Fruit fly (Drosophila melanogaster): ENCODE data around the gene CG4267.
A peak's percentile ranks its signal among the peaks of the same experiment; 100 is the strongest.

Gene CG4267

DNA sequence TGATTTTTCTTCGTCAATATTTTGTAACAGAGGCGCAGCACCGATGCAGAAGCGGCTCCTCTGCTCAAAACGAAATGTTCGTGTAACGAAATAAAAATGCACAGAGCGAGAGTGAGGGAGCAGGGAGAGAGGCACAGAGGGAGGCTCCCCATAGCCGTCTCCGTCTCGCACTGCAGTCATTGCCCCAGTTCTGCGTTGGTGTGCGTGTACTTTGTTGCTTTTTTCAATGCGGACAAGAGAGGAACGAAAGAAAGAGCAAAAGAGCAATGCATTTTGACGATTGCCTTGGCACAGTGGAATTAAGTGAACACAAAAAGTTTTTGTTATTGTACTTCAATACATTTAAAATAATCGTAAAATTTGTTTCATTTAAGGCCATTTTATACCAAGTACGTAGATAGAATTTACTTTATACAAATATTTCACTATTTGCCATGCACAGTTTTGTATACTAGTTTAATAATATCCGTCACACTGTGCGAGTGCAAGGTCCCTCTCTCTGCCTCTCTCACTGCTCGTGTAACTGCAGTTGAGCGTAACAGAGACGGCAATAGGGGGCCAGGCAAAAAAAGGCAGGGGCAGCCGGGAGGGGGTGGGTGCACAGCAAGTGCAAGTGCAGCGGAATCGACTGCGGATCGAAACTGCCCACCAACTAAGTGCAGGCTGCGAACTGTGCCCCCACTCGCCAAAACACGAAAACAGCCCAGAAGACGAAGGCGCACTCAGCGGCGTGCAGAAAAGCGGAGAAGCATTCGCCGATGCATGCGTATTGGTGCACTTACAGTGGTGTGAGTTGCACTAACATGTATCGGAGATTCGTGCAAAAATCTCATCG, 39.9 kb upstream of the CG4267 start:
- no peak for TF ChIP-seq psq (optimal IDR thresholded peaks at IDR 0.05)
- peak; percentile 29 for TF ChIP-seq Dll (optimal IDR thresholded peaks at IDR 0.05)
- TF ChIP-seq EcR (GFP tag; optimal IDR thresholded peaks at IDR 0.05) = peak; percentile 98

DNA sequence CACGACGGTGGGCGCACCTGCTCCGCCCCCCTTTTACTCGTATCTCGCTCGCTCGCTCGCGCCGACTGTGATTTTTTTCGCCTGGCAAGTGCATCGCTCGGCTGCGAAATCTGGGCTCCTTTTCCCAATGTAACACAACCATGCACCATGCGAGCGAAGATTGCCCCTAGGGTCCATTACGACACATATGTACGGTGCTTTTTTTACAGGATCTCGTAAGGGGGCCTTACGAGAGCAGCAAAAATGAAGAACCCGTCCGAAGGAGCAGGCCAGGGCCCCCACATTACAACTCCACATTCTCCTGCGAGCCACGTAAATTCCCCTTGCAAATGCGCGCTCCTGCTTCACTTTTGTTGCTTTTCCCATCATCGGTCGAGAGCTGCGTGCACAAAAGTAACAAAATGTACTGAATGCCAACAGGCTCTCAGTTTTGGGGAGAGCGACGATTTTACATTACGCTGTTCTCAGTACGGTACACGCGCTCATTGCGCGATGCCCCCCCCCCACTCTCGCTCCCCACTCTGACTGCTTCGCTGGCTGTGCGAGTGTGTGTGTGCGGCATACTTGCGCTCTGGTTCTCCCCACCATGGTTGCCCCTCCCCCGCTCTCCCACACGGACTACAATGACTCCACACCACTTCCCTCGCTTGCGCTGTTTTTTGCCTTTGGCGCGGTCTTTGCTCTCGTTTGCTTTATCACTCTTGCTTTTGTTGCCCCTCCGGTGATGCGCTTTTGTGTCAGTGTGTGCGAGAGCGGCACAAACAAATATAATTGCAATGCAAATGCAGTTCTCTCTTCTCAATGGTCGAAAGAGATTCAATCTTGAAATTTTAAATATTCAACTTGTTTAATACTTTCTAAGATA, 39.1 kb upstream of the CG4267 start:
- no peak for TF ChIP-seq Dll (optimal IDR thresholded peaks at IDR 0.05)
- no peak for TF ChIP-seq usp (GFP tag; optimal IDR thresholded peaks at IDR 0.05)
- no peak for TF ChIP-seq pan (optimal IDR thresholded peaks at IDR 0.05)
- TF ChIP-seq EcR (GFP tag; optimal IDR thresholded peaks at IDR 0.05) = peak; percentile 98 to 99
- TF ChIP-seq psq (optimal IDR thresholded peaks at IDR 0.05) = no peak
- TF ChIP-seq CG8478 (optimal IDR thresholded peaks at IDR 0.05) = no peak

DNA sequence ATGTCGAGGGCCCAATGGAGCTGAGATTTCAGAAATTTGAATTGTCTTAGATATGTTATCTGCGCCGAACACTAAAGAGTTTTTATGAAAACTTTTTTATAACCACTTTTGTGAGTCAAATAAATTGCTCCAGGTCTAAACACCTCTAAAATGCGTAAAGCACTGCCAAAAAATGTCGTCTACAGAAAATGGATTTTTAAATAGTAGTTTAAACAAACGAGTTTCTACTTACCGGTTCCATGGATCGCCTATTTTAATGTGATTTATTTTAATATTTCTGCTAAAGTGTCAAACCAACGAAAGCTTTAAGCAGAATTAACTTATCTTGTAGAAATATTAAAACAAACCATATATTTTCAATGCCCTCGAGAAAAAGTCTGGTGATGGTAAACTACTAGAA, 36.1 kb upstream of the CG4267 start, which contains the start of gene CG31668:
Gene CG31668 (minus strand): TSS at position 101 of the 400 bp plus-strand sequence.
- TF ChIP-seq EcR (GFP tag; optimal IDR thresholded peaks at IDR 0.05) (no peak), psq (optimal IDR thresholded peaks at IDR 0.05) (no peak), usp (GFP tag; optimal IDR thresholded peaks at IDR 0.05) (no peak), pan (optimal IDR thresholded peaks at IDR 0.05) (no peak)

DNA sequence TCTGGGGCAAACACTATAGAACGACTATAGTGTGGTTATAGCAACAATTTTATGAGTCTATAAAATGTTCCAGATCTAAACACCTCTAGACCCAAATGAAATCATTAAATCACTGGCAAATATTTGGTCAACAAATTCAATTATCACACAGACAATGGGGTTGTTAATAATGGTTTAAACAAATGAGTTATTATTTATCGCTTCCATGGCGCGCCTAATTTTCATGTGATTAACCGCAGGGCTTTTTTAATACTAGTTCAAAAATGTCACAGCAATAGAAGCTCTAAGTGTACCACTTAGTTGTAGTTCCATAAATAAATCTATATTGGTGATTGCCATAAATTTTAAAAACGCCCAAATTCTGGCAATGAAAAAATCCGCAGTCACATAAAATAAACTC, 33.2 kb upstream of the CG4267 start, which contains the start of gene CG33124:
Gene CG33124 (minus strand): TSS at position 101 of the 400 bp plus-strand sequence.
- no peak for TF ChIP-seq psq (optimal IDR thresholded peaks at IDR 0.05)
- TF ChIP-seq usp (GFP tag; optimal IDR thresholded peaks at IDR 0.05) = no peak
- TF ChIP-seq Dll (optimal IDR thresholded peaks at IDR 0.05) = no peak
- no peak for TF ChIP-seq CG8478 (optimal IDR thresholded peaks at IDR 0.05)
- TF ChIP-seq pan (optimal IDR thresholded peaks at IDR 0.05) = no peak
- no peak for TF ChIP-seq EcR (GFP tag; optimal IDR thresholded peaks at IDR 0.05)

DNA sequence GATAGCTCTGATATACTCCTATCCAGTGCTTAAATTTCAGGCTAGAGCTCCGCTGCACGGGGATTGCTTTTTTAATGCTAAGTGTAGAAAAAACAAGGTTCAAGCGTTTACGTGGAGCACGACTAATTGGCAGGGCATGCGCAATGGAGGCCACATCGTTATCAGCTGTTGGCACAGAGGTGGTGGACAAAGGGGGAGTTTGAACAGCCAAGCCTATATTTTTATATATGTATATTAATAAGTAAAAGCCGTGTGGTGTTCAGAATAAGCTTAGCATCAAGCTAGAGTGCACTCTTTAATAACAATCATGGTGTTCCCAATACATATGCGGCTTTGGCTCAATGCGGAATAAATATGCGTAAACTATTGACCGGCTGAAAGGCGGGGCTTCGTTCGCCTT, 29.7 kb upstream of the CG4267 start, which contains the start of gene CG15385:
Gene CG15385 (minus strand): TSS at position 94 of the 400 bp plus-strand sequence.
- TF ChIP-seq psq (optimal IDR thresholded peaks at IDR 0.05) = no peak
- no peak for TF ChIP-seq EcR (GFP tag; optimal IDR thresholded peaks at IDR 0.05)
- TF ChIP-seq Dll (optimal IDR thresholded peaks at IDR 0.05) = no peak
- no peak for TF ChIP-seq usp (GFP tag; optimal IDR thresholded peaks at IDR 0.05)
- TF ChIP-seq CG8478 (optimal IDR thresholded peaks at IDR 0.05) = no peak
- no peak for TF ChIP-seq pan (optimal IDR thresholded peaks at IDR 0.05)

DNA sequence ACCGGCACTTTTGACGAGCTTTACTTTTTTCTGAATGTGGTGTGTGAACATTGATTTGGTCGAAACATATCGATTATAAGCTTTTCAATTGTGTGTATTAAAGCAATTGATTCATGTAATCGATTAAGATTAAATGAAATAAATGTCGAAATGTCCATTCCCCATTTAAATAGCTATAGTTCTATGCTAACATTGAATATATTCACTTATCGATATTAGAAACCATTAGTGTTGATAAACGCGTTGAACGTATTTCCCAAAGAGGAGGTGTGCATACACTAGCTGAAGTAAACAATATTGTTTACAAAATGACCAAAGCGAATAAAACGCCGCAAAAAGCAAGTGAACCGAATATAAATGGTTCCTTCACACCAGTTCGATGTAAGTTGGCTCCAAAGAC, 28.2 kb upstream of the CG4267 start, which contains the start of the genes Uch and CG34174:
Gene Uch (minus strand): TSS at position 208 of the 400 bp plus-strand sequence.
Gene CG34174 (plus strand): TSS at position 263 of the 400 bp plus-strand sequence.
- no peak for TF ChIP-seq psq (optimal IDR thresholded peaks at IDR 0.05)

DNA sequence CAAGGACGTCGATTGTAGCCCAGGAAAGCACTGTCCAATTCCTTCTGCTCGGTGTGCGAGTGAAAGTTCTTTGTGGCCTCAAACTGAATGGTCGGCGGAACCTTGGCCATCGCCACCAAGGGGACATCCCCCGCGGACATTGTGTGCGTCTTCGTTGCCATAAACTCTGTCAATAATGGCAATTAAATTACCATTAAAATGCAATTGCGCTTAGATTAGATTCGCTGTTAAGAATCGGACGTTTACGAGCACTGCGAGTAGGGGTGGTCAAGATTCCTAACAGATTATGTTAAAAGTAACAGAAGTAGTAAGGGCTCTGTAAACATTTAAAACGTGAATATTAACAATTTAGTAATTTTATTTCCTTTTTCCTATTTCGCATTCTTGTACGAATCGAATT, 26.1 kb upstream of the CG4267 start, which contains the start of gene daed:
Gene daed (minus strand): TSS at position 247 of the 400 bp plus-strand sequence.
- no peak for TF ChIP-seq usp (GFP tag; optimal IDR thresholded peaks at IDR 0.05)
- TF ChIP-seq CG8478 (optimal IDR thresholded peaks at IDR 0.05) = no peak
- no peak for TF ChIP-seq psq (optimal IDR thresholded peaks at IDR 0.05)
- TF ChIP-seq Dll (optimal IDR thresholded peaks at IDR 0.05) = no peak
- TF ChIP-seq EcR (GFP tag; optimal IDR thresholded peaks at IDR 0.05) = no peak
- no peak for TF ChIP-seq pan (optimal IDR thresholded peaks at IDR 0.05)

DNA sequence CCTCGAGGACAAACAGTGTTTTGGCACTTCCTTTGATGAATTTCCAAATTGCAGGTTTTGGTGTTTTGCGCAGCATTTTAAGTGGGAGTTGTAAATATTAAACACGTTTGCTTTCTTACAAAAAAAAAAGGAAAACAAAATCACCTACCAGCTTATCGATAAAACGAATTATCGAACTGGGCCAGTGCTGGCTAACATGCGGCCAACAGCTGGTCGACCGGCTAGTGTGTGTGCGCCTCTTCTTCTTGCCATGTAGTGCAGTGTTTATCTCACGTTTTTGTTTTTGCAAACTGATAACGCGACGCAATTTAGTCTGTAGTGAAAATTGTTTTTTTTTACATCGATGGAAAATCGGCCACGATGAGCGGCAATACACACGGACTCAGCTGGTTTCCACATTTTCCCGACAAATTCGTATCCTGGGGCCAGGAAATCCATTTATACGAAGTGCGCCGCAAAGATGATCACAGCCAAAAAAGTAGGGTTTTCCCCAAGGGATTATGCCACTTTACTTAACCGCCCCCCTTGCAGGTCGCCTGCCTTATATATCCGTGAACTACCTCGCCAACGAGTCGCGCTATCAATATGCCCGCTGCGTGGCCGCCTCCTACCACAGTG, 25.0 kb upstream of the CG4267 start, which contains the start of the genes CG15386, CG42371 and mio:
Gene CG15386 (minus strand): TSS at position 180 of the 618 bp plus-strand sequence.
Gene CG42371 (minus strand): TSS at position 180 of the 618 bp plus-strand sequence.
Gene mio (plus strand): TSS at position 224 of the 618 bp plus-strand sequence.
- TF ChIP-seq usp (GFP tag; optimal IDR thresholded peaks at IDR 0.05) = no peak
- TF ChIP-seq psq (optimal IDR thresholded peaks at IDR 0.05) = no peak
- TF ChIP-seq CG8478 (optimal IDR thresholded peaks at IDR 0.05) = no peak
- no peak for TF ChIP-seq pan (optimal IDR thresholded peaks at IDR 0.05)
- no peak for TF ChIP-seq EcR (GFP tag; optimal IDR thresholded peaks at IDR 0.05)
- TF ChIP-seq Dll (optimal IDR thresholded peaks at IDR 0.05) = no peak

DNA sequence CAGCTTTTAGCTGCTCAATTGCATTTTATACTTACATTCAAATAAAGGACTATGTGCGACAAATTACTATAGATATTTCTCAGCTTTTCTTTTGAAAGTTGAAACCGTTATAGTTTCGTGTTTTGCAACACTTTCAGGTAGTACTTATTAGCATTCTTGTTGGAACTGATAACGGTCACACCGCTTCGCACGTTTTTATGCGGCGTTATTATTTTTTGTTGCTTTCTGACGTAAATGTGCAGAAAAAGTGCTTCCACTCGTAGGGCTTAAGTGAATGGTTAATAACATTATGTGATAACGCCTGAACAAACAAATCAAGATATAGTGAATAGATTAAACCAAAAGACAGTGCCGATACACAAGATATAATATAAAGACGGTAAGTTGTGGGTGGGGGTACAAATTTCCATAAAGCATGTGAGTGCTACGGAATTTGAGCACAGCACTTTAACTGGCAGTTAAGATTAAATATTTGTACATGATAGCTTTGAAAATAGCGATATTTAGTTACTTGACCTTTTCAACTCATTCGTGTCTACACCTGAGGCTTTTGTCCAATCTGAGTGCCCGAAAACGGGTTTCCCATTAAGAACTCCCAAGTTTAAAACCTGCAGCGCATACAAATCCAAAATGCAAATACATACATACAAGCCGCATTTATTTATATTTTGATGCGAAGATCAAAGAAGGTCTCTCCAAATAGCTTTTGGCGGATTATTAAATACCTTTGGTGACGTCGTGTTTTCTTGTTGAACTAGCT, 21.4 kb upstream of the CG4267 start, which contains the start of gene papi:
Gene papi (plus strand): TSS at position 176 of the 760 bp plus-strand sequence.
- TF ChIP-seq pan (optimal IDR thresholded peaks at IDR 0.05) (no peak), usp (GFP tag; optimal IDR thresholded peaks at IDR 0.05) (no peak), CG8478 (optimal IDR thresholded peaks at IDR 0.05) (no peak), Dll (optimal IDR thresholded peaks at IDR 0.05) (no peak), psq (optimal IDR thresholded peaks at IDR 0.05) (no peak), EcR (GFP tag; optimal IDR thresholded peaks at IDR 0.05) (no peak)

DNA sequence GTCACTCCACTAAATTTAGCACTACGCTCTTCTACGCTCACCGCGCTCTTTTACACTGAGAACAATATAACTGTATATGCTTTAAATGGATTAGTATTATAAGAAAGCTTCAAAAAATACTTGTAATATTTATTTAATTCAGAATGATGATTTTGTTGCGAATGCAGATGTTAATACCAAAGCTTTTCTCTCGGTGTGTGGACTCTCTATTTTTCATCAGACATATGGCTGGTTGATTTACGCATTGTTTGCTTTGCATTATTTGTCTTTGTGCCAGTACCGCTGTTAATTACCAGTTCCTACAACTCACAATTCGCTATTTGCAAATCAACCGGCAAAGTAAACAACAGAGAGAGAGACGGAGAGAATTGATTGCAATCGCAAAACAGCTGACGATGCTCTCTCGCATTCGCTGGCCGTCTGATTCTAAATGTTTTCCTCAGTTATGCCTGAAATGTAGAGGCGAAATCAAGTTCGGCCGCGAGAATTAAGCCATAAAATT, 20.5 kb upstream of the CG4267 start:
- TF ChIP-seq usp (GFP tag; optimal IDR thresholded peaks at IDR 0.05) (no peak), CG8478 (optimal IDR thresholded peaks at IDR 0.05) (no peak), EcR (GFP tag; optimal IDR thresholded peaks at IDR 0.05) (no peak), psq (optimal IDR thresholded peaks at IDR 0.05) (no peak), Dll (optimal IDR thresholded peaks at IDR 0.05) (no peak), pan (optimal IDR thresholded peaks at IDR 0.05) (no peak)

All from whole organism.